Worm (Caenorhabditis elegans) whole organism, L4 larva: ENCODE results near the gene ndua-7.

Source experiments
- T20F7.1 ChIP-seq: fragments of 200-800 bp; sonication (Bioruptor generic); optimal IDR thresholded peaks from 2 replicates; lab custom pipeline; 2018; ENCODE audit warnings: mild to moderate bottlenecking, missing genetic modification characterization, missing compliant biosample characterization
- aly-2 ChIP-seq: sonication (generic microtip); optimal IDR thresholded peaks from 2 replicates; lab custom pipeline; 2018; ENCODE audit warnings: missing biosample characterization, missing genetic modification characterization
- jun-1 ChIP-seq: fragments of 150-350 bp; optimal IDR thresholded peaks from 2 replicates; lab custom pipeline; 2014; ENCODE audit warnings: missing biosample characterization, missing genetic modification reagents, missing genetic modification characterization
- lsy-2 ChIP-seq, 2 experiments: fragments of 150-350 bp in 1 of 2; sonication (generic microtip) in 1 of 2; optimal IDR thresholded peaks; 2 replicates each; lab custom pipeline; 2014 to 2017; ENCODE audit warnings: missing biosample characterization in 2 of 2, missing genetic modification characterization in 2 of 2
- nhr-237 ChIP-seq: sonication (generic microtip); optimal IDR thresholded peaks from 2 replicates; lab custom pipeline; 2017; ENCODE audit warnings: missing biosample characterization, missing genetic modification characterization
- snpc-4 ChIP-seq: fragments of 150-350 bp; optimal IDR thresholded peaks from 2 replicates; lab custom pipeline; 2014; ENCODE audit warnings: missing biosample characterization, missing genetic modification characterization
- unc-130 ChIP-seq: sonication (generic microtip); optimal IDR thresholded peaks from 2 replicates; lab custom pipeline; 2016; ENCODE audit warnings: missing genetic modification reagents, missing genetic modification characterization, missing compliant biosample characterization
- unc-39 ChIP-seq: sonication (generic microtip); optimal IDR thresholded peaks from 2 replicates; lab custom pipeline; 2017; ENCODE audit warnings: missing biosample characterization, missing genetic modification characterization
- unc-62 ChIP-seq, 3 experiments: fragments of 150-350 bp in 1 of 3; sonication (generic microtip); optimal IDR thresholded peaks in 2 of 3; peaks in 1 of 3; 1 replicate in 1 of 3; 2 replicates in 2 of 3; lab custom pipeline; 2014 to 2017; ENCODE audit warnings: missing biosample characterization in 3 of 3, missing genetic modification characterization in 3 of 3, missing genetic modification reagents in 3 of 3, missing genotype in 1 of 3
- zag-1 ChIP-seq: fragments of 150-350 bp; optimal IDR thresholded peaks from 2 replicates; lab custom pipeline; 2014; ENCODE audit warnings: missing biosample characterization, missing genetic modification characterization

ce11 chrII:13446597-13446996 lies 47.8 kb downstream of the ndua-7 start:
- TF ChIP-seq zag-1 (tag; lab: Kevin White, UChicago) (no peak), nhr-237 (tag; lab: Kevin White, UChicago) (no peak), aly-2 (tag; lab: Kevin White, UChicago) (no peak), jun-1 (no peak), unc-62 (GFP tag; optimal IDR thresholded peaks at IDR 0.05 in 1 of 2; lab: Kevin White, UChicago) (no peak), unc-62 (tag; optimal IDR thresholded peaks at IDR 0.05; lab: Kevin White, UChicago) (no peak), lsy-2 (tag; optimal IDR thresholded peaks at IDR 0.05; lab: Kevin White, UChicago) (no peak), snpc-4 (no peak), unc-130 (GFP tag; lab: Kevin White, UChicago) (no peak), T20F7.1 (no peak), unc-39 (tag; lab: Kevin White, UChicago) (no peak)
